Worm (Caenorhabditis elegans) whole organism, young adult: ENCODE data around the gene phf-14.
"Not testable (repeated sequence)": the region's sequence is repeated elsewhere in the genome, so short reads cannot be mapped to it uniquely, and the experiment has no call there.

Source experiments
- B0336.3 ChIP-seq: fragments of 200-800 bp; sonication (Bioruptor generic); IDR thresholded peaks from 2 replicates; pipeline ENCODE4 v1.3.6; 2022; ENCODE audit warnings: missing genetic modification characterization, missing compliant biosample characterization
- D2030.7 ChIP-seq: fragments of 200-800 bp; sonication (Bioruptor generic); IDR thresholded peaks from 2 replicates; pipeline ENCODE4 v1.3.6; 2022; ENCODE audit warnings: missing genetic modification reagents, missing genetic modification characterization, missing compliant biosample characterization
- F33H1.4 ChIP-seq: fragments of 200-800 bp; sonication (Bioruptor generic); IDR thresholded peaks from 2 replicates; pipeline ENCODE4 v1.3.6; 2022; ENCODE audit warnings: missing genetic modification reagents, missing genetic modification characterization, missing compliant biosample characterization
- F49E8.2 ChIP-seq: sonication (generic microtip); optimal IDR thresholded peaks from 3 replicates; lab custom pipeline; 2017; ENCODE audit warnings: missing genetic modification characterization, mild to moderate bottlenecking, missing compliant biosample characterization, antibody characterized with exemption, moderate library complexity; ENCODE audit not compliant: insufficient read depth
- F52B5.7 ChIP-seq: sonication (generic microtip); optimal IDR thresholded peaks from 2 replicates; lab custom pipeline; 2016; ENCODE audit warnings: mild to moderate bottlenecking, missing genetic modification characterization, missing compliant biosample characterization
- F55B11.4 ChIP-seq: sonication (generic microtip); optimal IDR thresholded peaks from 2 replicates; lab custom pipeline; 2016; ENCODE audit warnings: missing compliant biosample characterization, missing genetic modification characterization, borderline replicate concordance; ENCODE audit not compliant: insufficient read depth
- K12H6.12 ChIP-seq: fragments of 200-800 bp; sonication (Bioruptor generic); optimal IDR thresholded peaks from 2 replicates; lab custom pipeline; 2018; ENCODE audit warnings: mild to moderate bottlenecking, missing genetic modification characterization, missing compliant biosample characterization
- T07F8.4 ChIP-seq: sonication (generic microtip); optimal IDR thresholded peaks from 2 replicates; lab custom pipeline; 2016; ENCODE audit warnings: mild to moderate bottlenecking, missing genetic modification characterization, moderate library complexity, missing compliant biosample characterization
- Y53G8AR.9 ChIP-seq: fragments of 200-800 bp; sonication (Bioruptor generic); conservative IDR thresholded peaks from 2 replicates; pipeline ENCODE4 v1.3.6; 2022; ENCODE audit warnings: missing genetic modification reagents, missing genetic modification characterization, missing compliant biosample characterization
- ama-1 ChIP-seq, 3 experiments: fragments of 150-350 bp in 1 of 3; sonication (generic microtip) in 2 of 3; optimal IDR thresholded peaks; 2 replicates each; lab custom pipeline; 2014 to 2018; ENCODE audit warnings: missing biosample characterization in 2 of 3, missing genetic modification characterization in 2 of 3, missing genetic modification reagents in 2 of 3
- atf-7 ChIP-seq: sonication (generic microtip); optimal IDR thresholded peaks from 2 replicates; lab custom pipeline; 2017; ENCODE audit warnings: mild to moderate bottlenecking, missing genetic modification characterization, missing compliant biosample characterization
- bed-2 ChIP-seq: fragments of 200-800 bp; sonication (Bioruptor generic); IDR thresholded peaks from 2 replicates; pipeline ENCODE4 v1.3.6; 2022; ENCODE audit warnings: missing genetic modification reagents, missing genetic modification characterization, missing compliant biosample characterization
- cebp-1 ChIP-seq, 2 experiments: fragments of 200-800 bp in 1 of 2; sonication (Bioruptor generic) in 1 of 2; sonication (generic microtip) in 1 of 2; IDR thresholded peaks in 1 of 2; optimal IDR thresholded peaks in 1 of 2; 2 replicates each; pipeline versions ENCODE4 v1.3.6 to Lab custom; 2017 to 2022; ENCODE audit warnings: missing compliant biosample characterization in 2 of 2, missing genetic modification characterization in 2 of 2, mild to moderate bottlenecking in 1 of 2, missing genetic modification reagents in 1 of 2, moderate library complexity in 1 of 2
- ceh-27 ChIP-seq: fragments of 200-800 bp; sonication (Bioruptor generic); optimal IDR thresholded peaks from 2 replicates; lab custom pipeline; 2018; ENCODE audit warnings: mild to moderate bottlenecking, missing genetic modification characterization, moderate library complexity, missing compliant biosample characterization
- efl-1 ChIP-seq: fragments of 150-350 bp; optimal IDR thresholded peaks from 2 replicates; lab custom pipeline; 2014; ENCODE audit warnings: missing biosample characterization, missing genetic modification reagents, missing genetic modification characterization
- him-1 ChIP-seq: sonication (generic microtip); optimal IDR thresholded peaks from 2 replicates; lab custom pipeline; 2016; ENCODE audit warnings: missing genotype, missing genetic modification reagents, missing genetic modification characterization, missing compliant biosample characterization
- hmg-20 ChIP-seq: fragments of 200-800 bp; sonication (Bioruptor generic); IDR thresholded peaks from 2 replicates; pipeline ENCODE4 v1.3.6; 2022; ENCODE audit warnings: missing genetic modification reagents, missing genetic modification characterization, missing compliant biosample characterization
- lin-35 ChIP-seq, 3 experiments: fragments of 150-350 bp in 2 of 3; sonication (generic microtip) in 1 of 3; optimal IDR thresholded peaks; 2 replicates each; lab custom pipeline; 2014 to 2018; ENCODE audit warnings: missing biosample characterization in 3 of 3, missing genetic modification characterization in 3 of 3, missing genetic modification reagents in 3 of 3
- lsl-1 ChIP-seq: fragments of 200-800 bp; sonication (Bioruptor generic); optimal IDR thresholded peaks from 2 replicates; lab custom pipeline; 2018; ENCODE audit warnings: mild to moderate bottlenecking, missing genetic modification characterization, moderate library complexity, missing compliant biosample characterization
- madf-6 ChIP-seq: fragments of 200-800 bp; sonication (Bioruptor generic); IDR thresholded peaks from 2 replicates; pipeline ENCODE4 v1.3.6; 2022; ENCODE audit warnings: missing genetic modification reagents, missing genetic modification characterization, missing compliant biosample characterization
- madf-8 ChIP-seq: fragments of 200-800 bp; sonication (Bioruptor generic); conservative IDR thresholded peaks from 2 replicates; pipeline ENCODE4 v1.3.6; 2022; ENCODE audit warnings: missing genetic modification reagents, missing genetic modification characterization, missing compliant biosample characterization
- mcd-1 ChIP-seq: fragments of 200-800 bp; sonication (Bioruptor generic); IDR thresholded peaks from 2 replicates; pipeline ENCODE4 v1.3.6; 2022; ENCODE audit warnings: missing genetic modification reagents, missing genetic modification characterization, missing compliant biosample characterization
- mxl-1 ChIP-seq: sonication (generic microtip); optimal IDR thresholded peaks from 2 replicates; lab custom pipeline; 2016; ENCODE audit warnings: missing genetic modification characterization, missing compliant biosample characterization
- nfyb-1 ChIP-seq: fragments of 200-800 bp; sonication (Bioruptor generic); IDR thresholded peaks from 2 replicates; pipeline ENCODE4 v1.3.6; 2022; ENCODE audit warnings: missing genetic modification reagents, missing genetic modification characterization, missing compliant biosample characterization
- nhr-27 ChIP-seq: fragments of 200-800 bp; sonication (Bioruptor generic); optimal IDR thresholded peaks from 2 replicates; lab custom pipeline; 2018; ENCODE audit warnings: mild to moderate bottlenecking, missing genetic modification characterization, moderate library complexity, missing compliant biosample characterization
- nhr-90 ChIP-seq: sonication (generic microtip); optimal IDR thresholded peaks from 2 replicates; lab custom pipeline; 2016; ENCODE audit warnings: missing genotype, mild to moderate bottlenecking, missing genetic modification characterization, missing compliant biosample characterization
- pbrm-1 ChIP-seq: fragments of 200-800 bp; sonication (Bioruptor generic); IDR thresholded peaks from 2 replicates; pipeline ENCODE4 v1.3.6; 2022; ENCODE audit warnings: missing genetic modification reagents, missing genetic modification characterization, missing compliant biosample characterization
- pha-4 ChIP-seq: fragments of 150-350 bp; sonication (generic microtip); optimal IDR thresholded peaks from 2 replicates; lab custom pipeline; 2014; ENCODE audit warnings: missing biosample characterization, missing genetic modification reagents, missing genetic modification characterization
- repo-1 ChIP-seq: sonication (generic microtip); optimal IDR thresholded peaks from 2 replicates; lab custom pipeline; 2017; ENCODE audit warnings: mild to moderate bottlenecking, missing genetic modification characterization, missing compliant biosample characterization
- snpc-1.1 ChIP-seq: sonication (generic microtip); optimal IDR thresholded peaks from 2 replicates; lab custom pipeline; 2017; ENCODE audit warnings: missing genetic modification characterization, mild to moderate bottlenecking, missing compliant biosample characterization, antibody characterized with exemption, moderate library complexity, missing genotype, missing genetic modification reagents; ENCODE audit not compliant: insufficient read depth
- snpc-4 ChIP-seq, 5 experiments: fragments of 150-350 bp in 1 of 5; sonication (generic microtip) in 4 of 5; optimal IDR thresholded peaks; 2 replicates each; lab custom pipeline; 2014 to 2018; ENCODE audit warnings: missing genetic modification characterization in 5 of 5, missing biosample characterization in 3 of 5, antibody characterized with exemption in 2 of 5, mild to moderate bottlenecking in 2 of 5, missing compliant biosample characterization in 2 of 5, missing genotype in 2 of 5, moderate library complexity in 2 of 5, missing genetic modification reagents in 1 of 5
- somi-1 ChIP-seq: fragments of 200-800 bp; sonication (Bioruptor generic); optimal IDR thresholded peaks from 2 replicates; lab custom pipeline; 2018; ENCODE audit warnings: mild to moderate bottlenecking, missing genetic modification characterization, missing compliant biosample characterization
- xnd-1 ChIP-seq: sonication (generic microtip); optimal IDR thresholded peaks from 2 replicates; lab custom pipeline; 2016; ENCODE audit warnings: missing genotype, missing genetic modification reagents, missing genetic modification characterization, missing compliant biosample characterization

The phf-14 gene

DNA sequence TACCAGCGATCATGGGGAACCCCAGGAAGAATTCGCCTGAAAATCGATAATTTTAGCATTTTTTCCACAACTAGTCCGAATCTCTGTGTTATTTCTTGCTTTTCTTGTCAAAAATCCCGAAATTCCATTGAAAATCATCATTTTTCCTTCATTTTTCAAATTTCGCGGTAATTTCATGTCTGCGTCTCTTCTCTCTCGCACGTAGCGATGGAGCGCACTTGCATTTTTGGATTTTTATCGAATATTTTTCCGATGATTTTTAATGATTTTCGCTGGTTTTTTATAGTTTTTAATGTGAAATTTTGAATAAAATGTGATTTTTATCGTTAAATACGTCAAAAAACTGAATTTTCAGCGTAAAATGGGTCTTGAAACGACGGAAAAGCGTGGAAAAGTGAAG is 50.2 kb downstream of the phf-14 start, which contains the start of gene E01B7.2 (continued):
- no peak for TF ChIP-seq nhr-27 (tag; lab: Kevin White, UChicago)
- peak; percentile 19 for TF ChIP-seq ama-1 (optimal IDR thresholded peaks at IDR 0.05; lab: Kevin White, UChicago)
- TF ChIP-seq ama-1 (GFP tag; optimal IDR thresholded peaks at IDR 0.05; lab: Kevin White, UChicago) = no peak
- no peak for TF ChIP-seq T07F8.4 (tag; lab: Kevin White, UChicago)
- TF ChIP-seq snpc-1.1 = no peak
- peak; percentile 36 for TF ChIP-seq him-1
- TF ChIP-seq mcd-1 (GFP tag; lab: Robert Waterston, UW) = peak; percentile 97
- peak; percentile 74 for TF ChIP-seq Y53G8AR.9 (GFP tag; lab: Robert Waterston, UW)
- no peak for TF ChIP-seq D2030.7
- TF ChIP-seq nfyb-1 (GFP tag; lab: Robert Waterston, UW) = peak; percentile 41; the same call in 1 of the 2 replicates
- TF ChIP-seq F55B11.4 (tag; lab: Kevin White, UChicago) = no peak
- TF ChIP-seq atf-7 (tag; lab: Kevin White, UChicago) = no peak
- peak; percentile 56 for TF ChIP-seq pha-4 (tag; lab: Kevin White, UChicago)
- no peak for TF ChIP-seq K12H6.12 (tag; lab: Kevin White, UChicago)
- no peak for TF ChIP-seq mxl-1 (tag; lab: Kevin White, UChicago)
- TF ChIP-seq B0336.3 (GFP tag; lab: Robert Waterston, UW) = 0 out of 2 replicates have a peak, but pooled peaks have one; percentile 39
- TF ChIP-seq snpc-4 (GFP tag; optimal IDR thresholded peaks at IDR 0.05; lab: Kevin White, UChicago) = no peak
- TF ChIP-seq snpc-4 (tag; optimal IDR thresholded peaks at IDR 0.05; lab: Kevin White, UChicago) = peak in 3 of 4 experiments; percentile 3 to 60 (median 27)
- no peak for TF ChIP-seq F49E8.2 (tag; lab: Kevin White, UChicago)
- no peak for TF ChIP-seq bed-2
- no peak for TF ChIP-seq F52B5.7 (tag; lab: Kevin White, UChicago)
- no peak for TF ChIP-seq nhr-90
- TF ChIP-seq efl-1 (GFP tag; lab: Kevin White, UChicago) = peak; percentile 88
- TF ChIP-seq repo-1 = peak; percentile 6
- TF ChIP-seq xnd-1 = peak; percentile 56
- peak; percentile 60; the same call in 1 of the 2 replicates for TF ChIP-seq pbrm-1 (GFP tag; lab: Robert Waterston, UW)
- no peak for TF ChIP-seq somi-1 (GFP tag; lab: Kevin White, UChicago)
- TF ChIP-seq lin-35 (GFP tag; optimal IDR thresholded peaks at IDR 0.05; lab: Kevin White, UChicago) = peak; percentile 50 to 91 (median 78)
- no peak for TF ChIP-seq ceh-27 (GFP tag; lab: Kevin White, UChicago)
- no peak for TF ChIP-seq hmg-20 (GFP tag; lab: Robert Waterston, UW)

DNA sequence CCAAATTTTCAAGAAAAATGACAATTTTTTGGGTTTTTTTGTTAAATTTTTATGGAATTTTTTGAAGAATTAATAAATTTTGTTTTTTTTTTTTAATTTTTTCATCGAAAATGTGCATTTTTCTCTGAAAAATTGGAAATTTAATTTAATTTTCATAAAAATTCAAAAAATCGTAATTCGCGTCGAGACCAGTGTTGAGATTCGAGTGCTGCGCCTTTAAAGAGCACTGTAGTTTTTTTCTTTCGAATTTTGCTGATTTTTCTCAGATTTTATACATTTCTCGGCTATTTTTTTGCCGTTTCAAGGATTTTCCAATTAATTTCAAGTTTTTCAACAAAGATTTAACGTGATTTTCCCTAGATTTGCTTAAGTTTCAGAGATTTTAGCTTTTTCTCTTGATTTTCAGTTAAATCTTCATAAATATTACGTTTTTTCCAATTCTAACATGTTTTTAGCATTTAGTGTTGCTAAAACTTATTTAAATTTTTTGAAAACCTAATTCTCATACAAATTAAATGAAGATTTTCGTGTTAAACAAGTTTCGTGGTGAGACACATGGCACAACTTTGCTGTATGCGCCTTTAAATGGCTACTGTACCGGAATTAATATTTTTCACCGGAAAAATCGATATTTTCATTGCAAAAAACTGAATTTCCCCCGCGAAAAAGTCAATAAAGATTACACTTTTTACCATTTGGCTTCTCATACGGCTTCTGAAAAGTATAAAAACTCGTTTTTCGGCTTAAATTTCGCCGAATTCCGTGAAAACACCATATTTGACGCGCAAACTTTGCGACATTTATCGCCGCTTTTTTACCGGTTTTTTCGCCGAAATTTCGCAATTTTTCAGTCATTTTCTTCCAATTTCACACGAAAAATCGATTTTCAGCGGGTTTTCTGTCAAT is 53.2 kb downstream of the phf-14 start, which contains the start of gene usp-50:
TSS of gene usp-50 (plus strand) at position 822 of the 906 bp plus-strand sequence.
- peak; percentile 85 for TF ChIP-seq F33H1.4 (GFP tag; lab: Robert Waterston, UW)
- TF ChIP-seq mcd-1 (GFP tag; lab: Robert Waterston, UW) = peak; percentile 41; the same call in 1 of the 2 replicates
- TF ChIP-seq him-1 = peak; percentile 14
- TF ChIP-seq cebp-1 (GFP tag; IDR thresholded peaks at IDR 0.05; lab: Robert Waterston, UW) = not testable (repeated sequence)
- TF ChIP-seq cebp-1 (tag; optimal IDR thresholded peaks at IDR 0.05; lab: Kevin White, UChicago) = peak; percentile 49
- TF ChIP-seq lsl-1 (GFP tag; lab: Kevin White, UChicago) = peak; percentile 83
- 0 out of 2 replicates have a peak, but pooled peaks have one; percentile 14 for TF ChIP-seq D2030.7
- peak; percentile 81 for TF ChIP-seq madf-6
- TF ChIP-seq madf-8 (GFP tag; lab: Robert Waterston, UW) = peak; percentile 53
- peak; percentile 88 for TF ChIP-seq xnd-1
